Worm (Caenorhabditis elegans) whole organism, L4/young adult: ENCODE data around the gene pole-2.

ENCODE experiments used
- dao-5 ChIP-seq: sonication (generic microtip); optimal IDR thresholded peaks from 2 replicates; lab custom pipeline; 2016; ENCODE audit warnings: missing genotype, missing genetic modification characterization, moderate library complexity, missing compliant biosample characterization
- him-1 ChIP-seq: sonication (generic microtip); optimal IDR thresholded peaks from 2 replicates; lab custom pipeline; 2016; ENCODE audit warnings: missing genotype, missing genetic modification reagents, missing genetic modification characterization, missing compliant biosample characterization

ce11 chrIV:8729636-8730035, 43.2 kb upstream of the pole-2 start:
- TF ChIP-seq dao-5 (tag; lab: Kevin White, UChicago): no peak
- TF ChIP-seq him-1 (tag; lab: Kevin White, UChicago): no peak
